Fruit fly (Drosophila melanogaster) whole organism, prepupa: Measurements from ENCODE around the gene CG32568.

Source experiments
- Blimp-1 ChIP-seq: fragments of 200-800 bp; sonication (Bioruptor generic); optimal IDR thresholded peaks from 3 replicates; lab custom pipeline; 2017; ENCODE audit warnings: missing biosample characterization, missing genetic modification characterization, mild to moderate bottlenecking, moderate library complexity, missing genetic modification reagents
- Eip78C ChIP-seq: fragments of 200-800 bp; sonication (Bioruptor generic); peaks from one replicate; lab custom pipeline; 2016; ENCODE audit warnings: missing biosample characterization, missing genetic modification characterization
- Lpt ChIP-seq: fragments of 200-800 bp; sonication (Bioruptor generic); optimal IDR thresholded peaks from 3 replicates; lab custom pipeline; 2016; ENCODE audit warnings: missing biosample characterization, missing genetic modification characterization
- fd59A ChIP-seq: fragments of 200-800 bp; sonication (Bioruptor generic); optimal IDR thresholded peaks from 2 replicates; lab custom pipeline; 2017; ENCODE audit warnings: missing biosample characterization, mild to moderate bottlenecking, missing genetic modification characterization, missing genetic modification reagents
- pdm3 ChIP-seq: fragments of 200-800 bp; sonication (Bioruptor generic); optimal IDR thresholded peaks from 3 replicates; lab custom pipeline; 2016; ENCODE audit warnings: missing biosample characterization, missing genetic modification characterization

- no peak for TF ChIP-seq Eip78C (GFP tag; lab: Kevin White, UChicago)
- TF ChIP-seq pdm3 (GFP tag; lab: Kevin White, UChicago) = no peak
- TF ChIP-seq Lpt (GFP tag; lab: Kevin White, UChicago) = no peak
- TF ChIP-seq Blimp-1 (GFP tag; lab: Kevin White, UChicago) = no peak
- TF ChIP-seq fd59A = no peak
These were observed 3.6 kb downstream of the CG32568 start for dm6 chrX:16744345-16744744.
